Worm (Caenorhabditis elegans) whole organism, late embryonic: ENCODE results near the gene ift-74.

Experiments
- C38D4.7 ChIP-seq: fragments of 200-800 bp; sonication (Bioruptor generic); optimal IDR thresholded peaks from 2 replicates; lab custom pipeline; 2018; ENCODE audit warnings: mild to moderate bottlenecking, missing genetic modification characterization, moderate library complexity, missing compliant biosample characterization
- F13H6.1 ChIP-seq: sonication (generic microtip); optimal IDR thresholded peaks from 2 replicates; lab custom pipeline; 2016; ENCODE audit warnings: missing genetic modification characterization, missing compliant biosample characterization
- K02D7.2 ChIP-seq: sonication (generic microtip); optimal IDR thresholded peaks from 2 replicates; lab custom pipeline; 2017; ENCODE audit warnings: mild to moderate bottlenecking, missing genetic modification characterization, missing compliant biosample characterization
- T23F11.4 ChIP-seq: fragments of 200-800 bp; sonication (Bioruptor generic); optimal IDR thresholded peaks from 2 replicates; lab custom pipeline; 2018; ENCODE audit warnings: mild to moderate bottlenecking, missing genetic modification characterization, missing compliant biosample characterization
- Y22D7AL.16 ChIP-seq: sonication (generic microtip); optimal IDR thresholded peaks from 2 replicates; lab custom pipeline; 2016; ENCODE audit warnings: missing genetic modification characterization, missing compliant biosample characterization
- ceh-14 ChIP-seq: sonication (generic microtip); optimal IDR thresholded peaks from 2 replicates; lab custom pipeline; 2016; ENCODE audit warnings: missing genotype, missing genetic modification characterization, missing compliant biosample characterization
- ceh-18 ChIP-seq: sonication (generic microtip); optimal IDR thresholded peaks from 2 replicates; lab custom pipeline; 2016; ENCODE audit warnings: missing genetic modification characterization, missing compliant biosample characterization
- ceh-19 ChIP-seq: fragments of 200-800 bp; sonication (Bioruptor generic); optimal IDR thresholded peaks from 2 replicates; lab custom pipeline; 2018; ENCODE audit warnings: mild to moderate bottlenecking, missing genetic modification characterization, missing compliant biosample characterization
- ceh-34 ChIP-seq: sonication (generic microtip); optimal IDR thresholded peaks from 2 replicates; lab custom pipeline; 2016; ENCODE audit warnings: mild to moderate bottlenecking, missing genetic modification characterization, missing compliant biosample characterization
- ceh-9 ChIP-seq: sonication (generic microtip); optimal IDR thresholded peaks from 2 replicates; lab custom pipeline; 2016; ENCODE audit warnings: mild to moderate bottlenecking, missing genetic modification characterization, inconsistent platforms, missing compliant biosample characterization
- che-1 ChIP-seq: sonication (generic microtip); optimal IDR thresholded peaks from 2 replicates; lab custom pipeline; 2016; ENCODE audit warnings: mild to moderate bottlenecking, missing genetic modification characterization, missing compliant biosample characterization
- eyg-1 ChIP-seq: sonication (generic microtip); optimal IDR thresholded peaks from 2 replicates; lab custom pipeline; 2016; ENCODE audit warnings: missing genotype, missing genetic modification characterization, missing compliant biosample characterization
- fkh-10 ChIP-seq: fragments of 150-350 bp; optimal IDR thresholded peaks from 2 replicates; lab custom pipeline; 2014; ENCODE audit warnings: missing biosample characterization, missing genetic modification reagents, missing genetic modification characterization
- gmeb-2 ChIP-seq: sonication (generic microtip); optimal IDR thresholded peaks from 2 replicates; lab custom pipeline; 2016; ENCODE audit warnings: missing genetic modification characterization, inconsistent platforms, missing compliant biosample characterization
- hlh-30 ChIP-seq: sonication (generic microtip); optimal IDR thresholded peaks from 2 replicates; lab custom pipeline; 2017; ENCODE audit warnings: antibody characterized with exemption, missing genetic modification characterization, missing compliant biosample characterization; ENCODE audit not compliant: insufficient read depth
- hlh-6 ChIP-seq: sonication (generic microtip); optimal IDR thresholded peaks from 2 replicates; lab custom pipeline; 2016; ENCODE audit warnings: missing genotype, missing genetic modification characterization, missing compliant biosample characterization
- lim-6 ChIP-seq: sonication (generic microtip); optimal IDR thresholded peaks from 2 replicates; lab custom pipeline; 2016; ENCODE audit warnings: missing genetic modification characterization, missing compliant biosample characterization
- lin-11 ChIP-seq: fragments of 200-800 bp; sonication (Bioruptor generic); optimal IDR thresholded peaks from 2 replicates; lab custom pipeline; 2018; ENCODE audit warnings: mild to moderate bottlenecking, missing genetic modification characterization, missing compliant biosample characterization
- madf-2 ChIP-seq: sonication (generic microtip); optimal IDR thresholded peaks from 2 replicates; lab custom pipeline; 2017; ENCODE audit warnings: missing genetic modification characterization, missing compliant biosample characterization
- mec-3 ChIP-seq: sonication (generic microtip); optimal IDR thresholded peaks from 2 replicates; lab custom pipeline; 2016; ENCODE audit warnings: borderline replicate concordance, missing genetic modification characterization, missing compliant biosample characterization
- nhr-11 ChIP-seq: fragments of 150-350 bp; optimal IDR thresholded peaks from 2 replicates; lab custom pipeline; 2014; ENCODE audit warnings: missing biosample characterization, missing genetic modification characterization
- nhr-232 ChIP-seq: sonication (generic microtip); optimal IDR thresholded peaks from 2 replicates; lab custom pipeline; 2016; ENCODE audit warnings: missing genetic modification characterization, missing compliant biosample characterization
- pag-3 ChIP-seq: sonication (generic microtip); optimal IDR thresholded peaks from 2 replicates; lab custom pipeline; 2016; ENCODE audit warnings: missing compliant biosample characterization, missing genetic modification characterization, borderline replicate concordance
- pat-9 ChIP-seq: fragments of 200-800 bp; sonication (Bioruptor generic); optimal IDR thresholded peaks from 2 replicates; lab custom pipeline; 2018; ENCODE audit warnings: mild to moderate bottlenecking, missing genetic modification characterization, moderate library complexity, missing compliant biosample characterization
- pha-2 ChIP-seq: sonication (generic microtip); optimal IDR thresholded peaks from 2 replicates; lab custom pipeline; 2017; ENCODE audit warnings: mild to moderate bottlenecking, missing genetic modification characterization, missing compliant biosample characterization
- pha-4 ChIP-seq: fragments of 150-350 bp; optimal IDR thresholded peaks from 2 replicates; lab custom pipeline; 2018; ENCODE audit warnings: missing biosample characterization, missing genetic modification reagents, missing genetic modification characterization
- pqm-1 ChIP-seq: sonication (generic microtip); optimal IDR thresholded peaks from 2 replicates; lab custom pipeline; 2016; ENCODE audit warnings: missing genetic modification characterization, missing compliant biosample characterization
- pros-1 ChIP-seq: fragments of 150-350 bp; optimal IDR thresholded peaks from 2 replicates; lab custom pipeline; 2014; ENCODE audit warnings: missing biosample characterization, missing genetic modification reagents, missing genetic modification characterization
- ref-2 ChIP-seq: sonication (generic microtip); optimal IDR thresholded peaks from 2 replicates; lab custom pipeline; 2016; ENCODE audit warnings: missing genetic modification characterization, missing compliant biosample characterization
- rnt-1 ChIP-seq: sonication (generic microtip); optimal IDR thresholded peaks from 2 replicates; lab custom pipeline; 2016; ENCODE audit warnings: missing genetic modification characterization, missing compliant biosample characterization
- syd-9 ChIP-seq: sonication (generic microtip); optimal IDR thresholded peaks from 2 replicates; lab custom pipeline; 2016; ENCODE audit warnings: mild to moderate bottlenecking, missing genetic modification characterization, moderate library complexity, missing compliant biosample characterization
- tbx-2 ChIP-seq: sonication (generic microtip); optimal IDR thresholded peaks from 2 replicates; lab custom pipeline; 2016; ENCODE audit warnings: missing genetic modification characterization, missing compliant biosample characterization
- unc-3 ChIP-seq, 2 experiments: fragments of 200-800 bp in 1 of 2; sonication (Bioruptor generic) in 1 of 2; sonication (generic microtip) in 1 of 2; conservative IDR thresholded peaks in 1 of 2; optimal IDR thresholded peaks in 1 of 2; 2 replicates each; pipeline versions ENCODE4 v1.3.6 to Lab custom; 2016 to 2022; ENCODE audit warnings: missing compliant biosample characterization in 2 of 2, missing genetic modification characterization in 2 of 2, missing genetic modification reagents in 1 of 2
- unc-55 ChIP-seq: sonication (generic microtip); optimal IDR thresholded peaks from 2 replicates; lab custom pipeline; 2017; ENCODE audit warnings: missing biosample characterization, missing genetic modification reagents, missing genetic modification characterization
- unc-86 ChIP-seq: sonication (generic microtip); optimal IDR thresholded peaks from 2 replicates; lab custom pipeline; 2016; ENCODE audit warnings: missing genetic modification characterization, missing compliant biosample characterization
- ztf-16 ChIP-seq: sonication (generic microtip); optimal IDR thresholded peaks from 2 replicates; lab custom pipeline; 2017; ENCODE audit warnings: missing genetic modification characterization, missing compliant biosample characterization

Gene ift-74

ce11 chrII:6713003-6713402, 33.2 kb downstream of the ift-74 start:
- TF ChIP-seq pat-9 (tag; lab: Kevin White, UChicago) (no peak), unc-86 (tag; lab: Kevin White, UChicago) (no peak), hlh-6 (tag; lab: Kevin White, UChicago) (no peak), che-1 (tag; lab: Kevin White, UChicago) (no peak), lin-11 (tag; lab: Kevin White, UChicago) (no peak), K02D7.2 (tag; lab: Kevin White, UChicago) (no peak), Y22D7AL.16 (tag; lab: Kevin White, UChicago) (no peak), T23F11.4 (GFP tag; lab: Kevin White, UChicago) (no peak), eyg-1 (tag; lab: Kevin White, UChicago) (no peak), mec-3 (tag; lab: Kevin White, UChicago) (no peak), F13H6.1 (tag; lab: Kevin White, UChicago) (no peak), pqm-1 (tag; lab: Kevin White, UChicago) (no peak)
- TF ChIP-seq, all 69 proteins: peak for 0

- TF ChIP-seq hlh-30 (tag; lab: Kevin White, UChicago) (no peak), nhr-11 (tag; lab: Kevin White, UChicago) (no peak), eyg-1 (tag; lab: Kevin White, UChicago) (no peak), mec-3 (tag; lab: Kevin White, UChicago) (no peak), pha-2 (tag; lab: Kevin White, UChicago) (no peak), nhr-232 (no peak), fkh-10 (GFP tag; lab: Kevin White, UChicago) (no peak), syd-9 (tag; lab: Kevin White, UChicago) (no peak), ceh-9 (tag; lab: Kevin White, UChicago) (no peak), F13H6.1 (tag; lab: Kevin White, UChicago) (no peak)
- TF ChIP-seq, all 69 proteins: peak for 0
Measured at ce11 chrII:6713832-6714342, 34.1 kb downstream of the ift-74 start, which contains the start of gene dpy-2. Gene dpy-2, plus strand, starts transcription at chrII:6714292.

- no peak for TF ChIP-seq rnt-1 (tag; lab: Kevin White, UChicago)
- TF ChIP-seq lim-6 (tag; lab: Kevin White, UChicago), result no peak
- no peak for TF ChIP-seq gmeb-2 (tag; lab: Kevin White, UChicago)
- no peak for TF ChIP-seq pag-3 (tag; lab: Kevin White, UChicago)
- no peak for TF ChIP-seq ceh-14 (tag; lab: Kevin White, UChicago)
Measured at ce11 chrII:6715853-6716252, 36.0 kb downstream of the ift-74 start.

- TF ChIP-seq fkh-10 (GFP tag; lab: Kevin White, UChicago) (no peak), unc-55 (GFP tag; lab: Kevin White, UChicago) (no peak), gmeb-2 (tag; lab: Kevin White, UChicago) (no peak), pros-1 (tag; lab: Kevin White, UChicago) (no peak), syd-9 (tag; lab: Kevin White, UChicago) (no peak), ceh-34 (no peak), tbx-2 (no peak), ceh-18 (tag; lab: Kevin White, UChicago) (no peak)
Measured at ce11 chrII:6716638-6717037, 36.8 kb downstream of the ift-74 start, which contains the start of the genes T14B4.5 and T14B4.20. Gene T14B4.5, plus strand, starts transcription at chrII:6716863. Gene T14B4.20, plus strand, starts transcription at chrII:6716901.

- TF ChIP-seq unc-3 (GFP tag; conservative IDR thresholded peaks at IDR 0.05; lab: Robert Waterston, UW), result no peak
- TF ChIP-seq unc-3 (tag; optimal IDR thresholded peaks at IDR 0.05; lab: Kevin White, UChicago), result no peak
- no peak for TF ChIP-seq C38D4.7 (GFP tag; lab: Kevin White, UChicago)
- TF ChIP-seq madf-2 (tag; lab: Kevin White, UChicago), result no peak
- TF ChIP-seq ref-2 (tag; lab: Kevin White, UChicago), result no peak
- no peak for TF ChIP-seq ztf-16 (tag; lab: Kevin White, UChicago)
- TF ChIP-seq ceh-19 (GFP tag; lab: Kevin White, UChicago), result no peak
- no peak for TF ChIP-seq hlh-30 (tag; lab: Kevin White, UChicago)
- TF ChIP-seq mec-3 (tag; lab: Kevin White, UChicago), result no peak
- no peak for TF ChIP-seq pha-4 (tag; lab: Kevin White, UChicago)
Measured at ce11 chrII:6718221-6718620, 38.4 kb downstream of the ift-74 start, which contains the start of gene tsp-10. Gene tsp-10, plus strand, starts transcription at chrII:6718586.
